Fruit fly (Drosophila melanogaster): ENCODE data around the gene glo.
A peak's percentile ranks its signal among the peaks of the same experiment; 100 is the strongest.

glo gene

dm6 chr3R:11812881-11813466 is 6.2 kb downstream of the glo start, which contains the start of gene ClC-a (continued):
- TF ChIP-seq schlank (tag; optimal IDR thresholded peaks at IDR 0.05) (peak; percentile 33), Dek (tag; optimal IDR thresholded peaks at IDR 0.05) (no peak), gsb-n (tag; optimal IDR thresholded peaks at IDR 0.05) (no peak), zen2 (GFP tag; IDR thresholded peaks at IDR 0.05; ENCODE audit: partially characterized antibody) (no peak), abd-A (tag; optimal IDR thresholded peaks at IDR 0.05) (peak; percentile 1), CG15073 (GFP tag; optimal IDR thresholded peaks at IDR 0.05) (no peak), CG8388 (GFP tag; optimal IDR thresholded peaks at IDR 0.05) (no peak), Gsc (GFP tag; IDR thresholded peaks at IDR 0.05) (no peak), Hey (tag; optimal IDR thresholded peaks at IDR 0.05) (no peak), grn (GFP tag; optimal IDR thresholded peaks at IDR 0.05) (peak; percentile 20), CG2116 (GFP tag; optimal IDR thresholded peaks at IDR 0.05) (no peak), D19A (tag; optimal IDR thresholded peaks at IDR 0.05) (peak; percentile 29), CG15269 (tag; optimal IDR thresholded peaks at IDR 0.05) (no peak), CG17802 (tag; optimal IDR thresholded peaks at IDR 0.05) (no peak), ara (GFP tag; IDR thresholded peaks at IDR 0.05) (no peak), CG10543 (GFP tag; optimal IDR thresholded peaks at IDR 0.05) (peak; percentile 76), lbe (GFP tag; optimal IDR thresholded peaks at IDR 0.05) (no peak), amos (GFP tag; IDR thresholded peaks at IDR 0.05; ENCODE audit: partially characterized antibody) (peak; percentile 14; the same call in 1 of the 2 replicates), vvl (GFP tag; IDR thresholded peaks at IDR 0.05) (0 out of 2 replicates have a peak, but pooled peaks have one; percentile 11), Atf3 (GFP tag; optimal IDR thresholded peaks at IDR 0.05) (no peak), CG2199 (GFP tag; IDR thresholded peaks at IDR 0.05) (0 out of 3 replicates have a peak, but pooled peaks have one; percentile 37), CG18599 (GFP tag; optimal IDR thresholded peaks at IDR 0.05) (peak; percentile 8), mirr (GFP tag; optimal IDR thresholded peaks at IDR 0.05) (peak; percentile 54), sug (tag; optimal IDR thresholded peaks at IDR 0.05) (peak; percentile 61), CTCF (GFP tag; optimal IDR thresholded peaks at IDR 0.05) (no peak), CHES-1-like (GFP tag; optimal IDR thresholded peaks at IDR 0.05) (peak; percentile 18), otp (GFP tag; IDR thresholded peaks at IDR 0.05) (no peak), pzg (GFP tag; optimal IDR thresholded peaks at IDR 0.05) (no peak), Med (GFP tag) (peak; percentile 76), cwo (GFP tag; optimal IDR thresholded peaks at IDR 0.05) (peak; percentile 7), sd (tag; optimal IDR thresholded peaks at IDR 0.05) (peak; percentile 47), HHEX (GFP tag; optimal IDR thresholded peaks at IDR 0.05) (peak; percentile 21), Oli (tag; optimal IDR thresholded peaks at IDR 0.05) (no peak), ci (GFP tag; IDR thresholded peaks at IDR 0.05) (0 out of 3 replicates have a peak, but pooled peaks have one; percentile 44), fd96Cb (tag; optimal IDR thresholded peaks at IDR 0.05) (no peak), bbx (GFP tag; IDR thresholded peaks at IDR 0.05; ENCODE audit: partially characterized antibody) (no peak), CG1832 (GFP tag; optimal IDR thresholded peaks at IDR 0.05) (no peak), Rfx (GFP tag; IDR thresholded peaks at IDR 0.05) (no peak), sisA (GFP tag; IDR thresholded peaks at IDR 0.05) (no peak), CG17359 (tag; optimal IDR thresholded peaks at IDR 0.05) (no peak), CG1024 (GFP tag; IDR thresholded peaks at IDR 0.05) (no peak), NC2α (GFP tag; optimal IDR thresholded peaks at IDR 0.05) (no peak), org-1 (GFP tag; optimal IDR thresholded peaks at IDR 0.05) (no peak), CG13894 (tag; optimal IDR thresholded peaks at IDR 0.05) (peak; percentile 94), CG7987 (GFP tag; optimal IDR thresholded peaks at IDR 0.05) (peak; percentile 93), CG13287 (GFP tag; IDR thresholded peaks at IDR 0.05; ENCODE audit: partially characterized antibody) (0 out of 2 replicates have a peak, but pooled peaks have one; percentile 24), toy (GFP tag; IDR thresholded peaks at IDR 0.05) (no peak), bigmax (GFP tag; optimal IDR thresholded peaks at IDR 0.05) (no peak), chinmo (GFP tag; IDR thresholded peaks at IDR 0.05; ENCODE audit: partially characterized antibody) (peak; percentile 86; the same call in 1 of the 4 replicates), gce (GFP tag; IDR thresholded peaks at IDR 0.05) (no peak)
